Fruit fly (Drosophila melanogaster): ENCODE results near the gene CG42857.

The CG42857 gene

dm6 chr3R:9771519-9771972 is 49.4 kb downstream of the CG42857 start, which contains the start of gene CG9471 (continued):
- TF ChIP-seq sc (optimal IDR thresholded peaks at IDR 0.05) (no peak), sc (GFP tag; optimal IDR thresholded peaks at IDR 0.05) (peak; percentile 78), CG33557 (GFP tag; optimal IDR thresholded peaks at IDR 0.05) (peak; percentile 82), yki (optimal IDR thresholded peaks at IDR 0.05) (no peak), pfk (GFP tag; optimal IDR thresholded peaks at IDR 0.05) (peak; percentile 25), HmgZ (tag; optimal IDR thresholded peaks at IDR 0.05) (peak; percentile 96), lov (optimal IDR thresholded peaks at IDR 0.05) (no peak), lov (GFP tag; IDR thresholded peaks at IDR 0.05) (peak; percentile 87), CG14050 (GFP tag; IDR thresholded peaks at IDR 0.05) (peak; percentile 90), Sox100B (GFP tag; optimal IDR thresholded peaks at IDR 0.05) (peak; percentile 85), CG8290 (GFP tag; optimal IDR thresholded peaks at IDR 0.05) (peak; percentile 81), CG8290 (tag; optimal IDR thresholded peaks at IDR 0.05) (peak in 1 of 2 experiments; percentile 79), CG13624 (GFP tag; optimal IDR thresholded peaks at IDR 0.05) (peak; percentile 90), CG31224 (GFP tag; IDR thresholded peaks at IDR 0.05) (peak; percentile 83), salm (tag; optimal IDR thresholded peaks at IDR 0.05) (peak; percentile 87), CG10565 (GFP tag; optimal IDR thresholded peaks at IDR 0.05) (peak; percentile 64), Meics (GFP tag; optimal IDR thresholded peaks at IDR 0.05) (peak; percentile 93), z (GFP tag; IDR thresholded peaks at IDR 0.05) (peak; percentile 32; the same call in 2 of the 3 replicates), CG13424 (tag; optimal IDR thresholded peaks at IDR 0.05) (peak; percentile 90), D (optimal IDR thresholded peaks at IDR 0.05) (no peak), D (GFP tag; optimal IDR thresholded peaks at IDR 0.05) (peak; percentile 78), pan (optimal IDR thresholded peaks at IDR 0.05) (no peak), pan (GFP tag; optimal IDR thresholded peaks at IDR 0.05 in 1 of 2, IDR thresholded peaks at IDR 0.05 in 1 of 2) (peak in 1 of 2 experiments; percentile 95), CG18599 (GFP tag; optimal IDR thresholded peaks at IDR 0.05) (peak; percentile 94), CG3407 (GFP tag; optimal IDR thresholded peaks at IDR 0.05) (peak; percentile 75), Hmx (GFP tag; optimal IDR thresholded peaks at IDR 0.05) (peak; percentile 88), CG1603 (tag; optimal IDR thresholded peaks at IDR 0.05) (peak; percentile 84), CG3995 (GFP tag; optimal IDR thresholded peaks at IDR 0.05) (peak; percentile 69), gcm (GFP tag; optimal IDR thresholded peaks at IDR 0.05) (peak; percentile 94), CG8281 (tag; optimal IDR thresholded peaks at IDR 0.05) (peak; percentile 68), gfzf (GFP tag; optimal IDR thresholded peaks at IDR 0.05) (no peak), CG17612 (GFP tag; IDR thresholded peaks at IDR 0.05) (peak; percentile 78), gsb-n (tag; optimal IDR thresholded peaks at IDR 0.05) (peak; percentile 81), bsh (GFP tag; optimal IDR thresholded peaks at IDR 0.05) (peak; percentile 73 to 93), knrl (GFP tag; IDR thresholded peaks at IDR 0.05; ENCODE audit: partially characterized antibody) (no peak), Camta (GFP tag; optimal IDR thresholded peaks at IDR 0.05) (peak; percentile 87), CG9797 (GFP tag; optimal IDR thresholded peaks at IDR 0.05) (no peak), hbn (GFP tag; IDR thresholded peaks at IDR 0.05; ENCODE audit: partially characterized antibody) (no peak), gsb (GFP tag; IDR thresholded peaks at IDR 0.05) (peak; percentile 80), CG18476 (GFP tag; optimal IDR thresholded peaks at IDR 0.05) (peak; percentile 89), sd (tag; optimal IDR thresholded peaks at IDR 0.05) (peak; percentile 90), esg (GFP tag; conservative IDR thresholded peaks at IDR 0.05) (peak; percentile 92), pita (GFP tag; optimal IDR thresholded peaks at IDR 0.05) (no peak), unc-4 (GFP tag; IDR thresholded peaks at IDR 0.05; ENCODE audit: partially characterized antibody) (no peak), MBD-R2 (GFP tag; IDR thresholded peaks at IDR 0.05) (peak; percentile 79), CG15073 (GFP tag; optimal IDR thresholded peaks at IDR 0.05) (peak; percentile 31), dysf (GFP tag; IDR thresholded peaks at IDR 0.05) (peak; percentile 94), Lim3 (GFP tag; IDR thresholded peaks at IDR 0.05) (peak; percentile 65; the same call in 1 of the 2 replicates), MTF-1 (GFP tag; optimal IDR thresholded peaks at IDR 0.05; ENCODE audit: borderline replicate concordance) (peak; percentile 64), ham (GFP tag; IDR thresholded peaks at IDR 0.05) (peak; percentile 71; the same call in 1 of the 2 replicates), D19B (GFP tag; optimal IDR thresholded peaks at IDR 0.05) (peak; percentile 78)

Data from whole organism, embryonic.